Fruit fly (Drosophila melanogaster): Measurements from ENCODE around the gene spri.

Gene spri

DNA sequence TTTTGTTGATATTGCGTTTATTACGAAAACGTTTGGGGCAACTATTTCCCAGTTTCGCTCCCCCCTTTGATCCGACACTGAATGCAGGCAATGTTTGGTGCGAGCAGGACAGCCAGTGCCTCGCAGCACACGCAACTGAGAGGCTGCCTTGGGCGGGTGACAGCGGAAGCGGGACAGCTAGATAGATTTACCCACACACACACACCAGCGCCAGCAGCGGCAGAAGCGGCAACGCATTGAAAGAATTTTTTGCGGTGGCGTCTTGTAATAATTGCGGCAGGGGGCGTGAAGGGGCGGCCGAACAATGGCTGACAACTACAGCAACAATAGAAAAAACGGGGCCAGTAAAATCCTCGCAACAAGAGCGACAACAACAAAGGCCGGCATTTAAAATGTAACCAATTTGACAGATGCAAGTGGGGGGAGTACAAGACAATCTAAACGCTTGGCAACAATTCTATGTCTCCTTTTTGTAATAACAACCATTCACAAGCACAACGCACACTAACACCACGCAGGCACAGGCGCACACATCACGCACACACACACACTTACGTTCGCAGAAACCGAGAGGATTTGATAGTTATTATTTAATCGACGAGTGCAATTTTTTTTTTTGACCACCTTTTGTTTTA is 112.5 kb downstream of the spri start (continued):
- TF ChIP-seq Sox102F (GFP tag; optimal IDR thresholded peaks at IDR 0.05) (no peak), CG7372 (GFP tag; IDR thresholded peaks at IDR 0.05) (no peak), zfh2 (GFP tag; optimal IDR thresholded peaks at IDR 0.05) (no peak), schlank (tag; optimal IDR thresholded peaks at IDR 0.05) (no peak), twi (tag; optimal IDR thresholded peaks at IDR 0.05) (no peak), ewg (GFP tag; optimal IDR thresholded peaks at IDR 0.05) (peak; percentile 27), CG9932 (GFP tag; IDR thresholded peaks at IDR 0.05) (0 out of 2 replicates have a peak, but pooled peaks have one; percentile 19), HmgD (GFP tag; optimal IDR thresholded peaks at IDR 0.05) (peak; percentile 5), CG14014 (GFP tag; IDR thresholded peaks at IDR 0.05) (no peak), Mrtf (GFP tag; IDR thresholded peaks at IDR 0.05) (no peak), Dref (GFP tag; IDR thresholded peaks at IDR 0.05) (no peak), lov (optimal IDR thresholded peaks at IDR 0.05) (no peak), lov (GFP tag; IDR thresholded peaks at IDR 0.05) (no peak), Fer1 (GFP tag; optimal IDR thresholded peaks at IDR 0.05) (peak; percentile 19), unc-4 (GFP tag; IDR thresholded peaks at IDR 0.05; ENCODE audit: partially characterized antibody) (no peak), CG13624 (GFP tag; optimal IDR thresholded peaks at IDR 0.05) (peak; percentile 5), fu2 (GFP tag; optimal IDR thresholded peaks at IDR 0.05) (no peak), grau (tag; optimal IDR thresholded peaks at IDR 0.05) (no peak), CG6689 (GFP tag; IDR thresholded peaks at IDR 0.05) (no peak), crol (GFP tag; IDR thresholded peaks at IDR 0.05) (peak; percentile 97), crp (GFP tag; optimal IDR thresholded peaks at IDR 0.05) (no peak), CG11504 (tag; optimal IDR thresholded peaks at IDR 0.05) (no peak), psq (GFP tag; optimal IDR thresholded peaks at IDR 0.05) (no peak), sob (GFP tag; IDR thresholded peaks at IDR 0.05) (peak; percentile 36; the same call in 1 of the 2 replicates), CG14710 (tag; optimal IDR thresholded peaks at IDR 0.05) (no peak), Hr3 (GFP tag; optimal IDR thresholded peaks at IDR 0.05) (no peak), CG12659 (GFP tag; optimal IDR thresholded peaks at IDR 0.05) (peak; percentile 59), Hey (tag; optimal IDR thresholded peaks at IDR 0.05) (no peak), CG11695 (GFP tag; IDR thresholded peaks at IDR 0.05) (no peak), usp (GFP tag; optimal IDR thresholded peaks at IDR 0.05) (no peak), CG4730 (GFP tag; IDR thresholded peaks at IDR 0.05) (no peak), CG17328 (GFP tag; IDR thresholded peaks at IDR 0.05) (no peak), CG18619 (GFP tag; optimal IDR thresholded peaks at IDR 0.05) (no peak), CG18011 (GFP tag; optimal IDR thresholded peaks at IDR 0.05) (no peak), kay (GFP tag; optimal IDR thresholded peaks at IDR 0.05) (no peak), CG10959 (GFP tag; IDR thresholded peaks at IDR 0.05) (no peak), disco-r (GFP tag; optimal IDR thresholded peaks at IDR 0.05) (no peak), HLHmδ (GFP tag; optimal IDR thresholded peaks at IDR 0.05) (no peak), CG11560 (tag; IDR thresholded peaks at IDR 0.05) (no peak), trh (GFP tag; optimal IDR thresholded peaks at IDR 0.05) (no peak), CG13296 (GFP tag; optimal IDR thresholded peaks at IDR 0.05) (no peak), ase (GFP tag; IDR thresholded peaks at IDR 0.05) (no peak), tna (GFP tag; IDR thresholded peaks at IDR 0.05; ENCODE audit: partially characterized antibody) (no peak), gro (GFP tag; optimal IDR thresholded peaks at IDR 0.05) (no peak), HLH54F (GFP tag; optimal IDR thresholded peaks at IDR 0.05) (peak; percentile 3), HLH3B (GFP tag; IDR thresholded peaks at IDR 0.05) (no peak), tap (tag; optimal IDR thresholded peaks at IDR 0.05) (no peak), ro (GFP tag; IDR thresholded peaks at IDR 0.05) (no peak), CG13123 (GFP tag; optimal IDR thresholded peaks at IDR 0.05) (no peak), D19A (tag; optimal IDR thresholded peaks at IDR 0.05) (no peak), Oli (tag; optimal IDR thresholded peaks at IDR 0.05) (no peak), eve (GFP tag; optimal IDR thresholded peaks at IDR 0.05) (no peak)

All from whole organism, embryonic.